Fruit fly (Drosophila melanogaster): ENCODE data around the gene Amt.

dm6 chr3R:15213362-15213989, 35.5 kb downstream of the Amt start, which contains the start of the genes CG6654 and CG4210:
- TF ChIP-seq psq (GFP tag; optimal IDR thresholded peaks at IDR 0.05) (no peak), Myc (optimal IDR thresholded peaks at IDR 0.05) (no peak), tai (GFP tag; optimal IDR thresholded peaks at IDR 0.05) (no peak)

All from whole organism, wandering third instar larva.